Fruit fly (Drosophila melanogaster): Measurements from ENCODE around the gene Ets96B.

DNA sequence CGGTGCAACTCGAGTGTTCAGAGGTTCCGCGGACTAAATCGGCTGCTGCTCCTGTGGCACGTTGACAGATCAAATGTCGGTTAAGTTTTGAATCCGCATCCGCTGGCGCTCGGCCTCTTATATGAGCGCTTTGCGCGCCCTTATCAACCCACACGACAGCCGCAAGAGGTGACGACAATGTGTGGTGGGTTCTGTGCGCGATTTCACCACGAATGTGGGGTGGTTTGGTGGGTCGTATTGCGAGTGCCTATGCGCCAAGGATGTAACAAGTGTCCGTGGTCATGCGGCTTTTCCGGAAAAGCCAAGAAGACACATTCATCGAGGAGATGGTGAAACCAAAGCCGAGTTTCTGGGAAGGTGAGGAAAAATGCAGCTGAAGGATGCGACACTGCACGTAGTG lies 22.9 kb upstream of the Ets96B start, which contains the start of gene AstA:
- no peak for TF ChIP-seq tai (GFP tag; optimal IDR thresholded peaks at IDR 0.05)
- TF ChIP-seq CG32264 (GFP tag; optimal IDR thresholded peaks at IDR 0.05), result no peak
- TF ChIP-seq OdsH (GFP tag; optimal IDR thresholded peaks at IDR 0.05), result no peak
- TF ChIP-seq usp (GFP tag; optimal IDR thresholded peaks at IDR 0.05), result no peak
- no peak for TF ChIP-seq pan (optimal IDR thresholded peaks at IDR 0.05)
- no peak for TF ChIP-seq Mio (GFP tag; optimal IDR thresholded peaks at IDR 0.05)
- no peak for TF ChIP-seq br (GFP tag; optimal IDR thresholded peaks at IDR 0.05)
- no peak for TF ChIP-seq Myc (optimal IDR thresholded peaks at IDR 0.05)
- no peak for TF ChIP-seq CrebA (GFP tag; optimal IDR thresholded peaks at IDR 0.05; ENCODE audit: borderline replicate concordance)
- TF ChIP-seq rgr (GFP tag; optimal IDR thresholded peaks at IDR 0.05), result no peak
- no peak for TF ChIP-seq GATAd (GFP tag; optimal IDR thresholded peaks at IDR 0.05)
- no peak for TF ChIP-seq CG9705 (GFP tag; optimal IDR thresholded peaks at IDR 0.05)
- TF ChIP-seq psq (GFP tag; optimal IDR thresholded peaks at IDR 0.05), result no peak
- no peak for TF ChIP-seq dmrt93B (GFP tag; optimal IDR thresholded peaks at IDR 0.05)
